Worm (Caenorhabditis elegans) whole organism, L3 larva: ENCODE data around the gene F46C5.10.
A peak's percentile ranks its signal among the peaks of the same experiment; 100 is the strongest.

Experiments
- aly-2 ChIP-seq: fragments of 150-350 bp; optimal IDR thresholded peaks from 2 replicates; lab custom pipeline; 2014; ENCODE audit warnings: missing biosample characterization, missing genetic modification characterization
- ama-1 ChIP-seq: fragments of 150-350 bp; optimal IDR thresholded peaks from 2 replicates; lab custom pipeline; 2018
- ceh-16 ChIP-seq: sonication (generic microtip); optimal IDR thresholded peaks from 2 replicates; lab custom pipeline; 2017; ENCODE audit warnings: missing biosample characterization, missing genetic modification characterization
- ceh-28 ChIP-seq: fragments of 150-350 bp; optimal IDR thresholded peaks from 2 replicates; lab custom pipeline; 2014; ENCODE audit warnings: missing biosample characterization, missing genetic modification reagents, missing genetic modification characterization
- ceh-82 ChIP-seq: fragments of 150-350 bp; optimal IDR thresholded peaks from 2 replicates; lab custom pipeline; 2014; ENCODE audit warnings: missing biosample characterization, missing genetic modification characterization
- daf-12 ChIP-seq: fragments of 150-350 bp; optimal IDR thresholded peaks from 2 replicates; lab custom pipeline; 2014; ENCODE audit warnings: missing biosample characterization, missing genetic modification reagents, missing genetic modification characterization
- egl-27 ChIP-seq: sonication (generic microtip); optimal IDR thresholded peaks from 4 replicates; lab custom pipeline; 2017; ENCODE audit warnings: missing biosample characterization, missing genetic modification reagents, missing genetic modification characterization
- egl-5 ChIP-seq: fragments of 150-350 bp; optimal IDR thresholded peaks from 2 replicates; lab custom pipeline; 2017; ENCODE audit warnings: missing biosample characterization, missing genetic modification reagents, missing genetic modification characterization, inconsistent platforms
- elt-1 ChIP-seq: fragments of 150-350 bp; optimal IDR thresholded peaks from 2 replicates; lab custom pipeline; 2014; ENCODE audit warnings: missing biosample characterization, missing genetic modification characterization
- elt-2 ChIP-seq: sonication (generic microtip); optimal IDR thresholded peaks from 2 replicates; lab custom pipeline; 2016; ENCODE audit warnings: missing genetic modification reagents, mild to moderate bottlenecking, missing genetic modification characterization, missing compliant biosample characterization
- elt-3 ChIP-seq, 3 experiments: fragments of 150-350 bp in 1 of 3; sonication (generic microtip) in 2 of 3; optimal IDR thresholded peaks; 2 replicates in 2 of 3; 4 replicates in 1 of 3; lab custom pipeline; 2014 to 2017; ENCODE audit warnings: missing biosample characterization in 3 of 3, missing genetic modification characterization in 3 of 3
- eor-1 ChIP-seq, 2 experiments: fragments of 150-350 bp; optimal IDR thresholded peaks; 2 replicates each; lab custom pipeline; 2014 to 2018; ENCODE audit warnings: missing biosample characterization in 2 of 2, missing genetic modification characterization in 2 of 2
- fkh-2 ChIP-seq: fragments of 150-350 bp; optimal IDR thresholded peaks from 2 replicates; lab custom pipeline; 2014; ENCODE audit warnings: missing biosample characterization, missing genetic modification reagents, missing genetic modification characterization
- fos-1 ChIP-seq: fragments of 150-350 bp; optimal IDR thresholded peaks from 2 replicates; lab custom pipeline; 2014; ENCODE audit warnings: missing biosample characterization, missing genetic modification characterization
- hmg-11 ChIP-seq: sonication (generic microtip); optimal IDR thresholded peaks from 2 replicates; lab custom pipeline; 2016; ENCODE audit warnings: missing genetic modification characterization, missing compliant biosample characterization
- jun-1 ChIP-seq: fragments of 150-350 bp; optimal IDR thresholded peaks from 2 replicates; lab custom pipeline; 2014; ENCODE audit warnings: missing biosample characterization, missing genetic modification reagents, missing genetic modification characterization
- lin-15B ChIP-seq: fragments of 150-350 bp; optimal IDR thresholded peaks from 2 replicates; lab custom pipeline; 2014; ENCODE audit warnings: missing biosample characterization, missing genetic modification characterization
- lin-39 ChIP-seq: fragments of 150-350 bp; optimal IDR thresholded peaks from 2 replicates; lab custom pipeline; 2018; ENCODE audit warnings: missing biosample characterization, missing genetic modification reagents, missing genetic modification characterization
- mdl-1 ChIP-seq: fragments of 150-350 bp; optimal IDR thresholded peaks from 2 replicates; lab custom pipeline; 2014; ENCODE audit warnings: missing biosample characterization, missing genetic modification characterization
- mml-1 ChIP-seq: fragments of 150-350 bp; sonication (generic microtip); optimal IDR thresholded peaks from 3 replicates; lab custom pipeline; 2014; ENCODE audit warnings: missing biosample characterization, missing genetic modification characterization
- nfya-1 ChIP-seq: sonication (generic microtip); optimal IDR thresholded peaks from 2 replicates; lab custom pipeline; 2017; ENCODE audit warnings: missing genetic modification characterization, mild to moderate bottlenecking, missing compliant biosample characterization, antibody characterized with exemption, moderate library complexity; ENCODE audit not compliant: insufficient read depth
- nhr-12 ChIP-seq: fragments of 150-350 bp; optimal IDR thresholded peaks from 2 replicates; lab custom pipeline; 2014; ENCODE audit warnings: missing biosample characterization, missing genetic modification characterization
- nhr-23 ChIP-seq: fragments of 150-350 bp; optimal IDR thresholded peaks from 2 replicates; lab custom pipeline; 2014; ENCODE audit warnings: missing biosample characterization, missing genetic modification reagents, missing genetic modification characterization
- nhr-237 ChIP-seq: fragments of 150-350 bp; optimal IDR thresholded peaks from 2 replicates; lab custom pipeline; 2014; ENCODE audit warnings: missing biosample characterization, missing genetic modification characterization
- nhr-25 ChIP-seq: sonication (generic microtip); optimal IDR thresholded peaks from 2 replicates; lab custom pipeline; 2017; ENCODE audit warnings: missing biosample characterization, missing genetic modification characterization
- nhr-28 ChIP-seq: fragments of 150-350 bp; optimal IDR thresholded peaks from 2 replicates; lab custom pipeline; 2014; ENCODE audit warnings: missing biosample characterization, missing genetic modification characterization
- nhr-43 ChIP-seq: sonication (generic microtip); optimal IDR thresholded peaks from 2 replicates; lab custom pipeline; 2016; ENCODE audit warnings: mild to moderate bottlenecking, missing genetic modification characterization, missing compliant biosample characterization; ENCODE audit not compliant: poor library complexity, severe bottlenecking
- nhr-67 ChIP-seq: fragments of 150-350 bp; optimal IDR thresholded peaks from 2 replicates; lab custom pipeline; 2014; ENCODE audit warnings: missing biosample characterization, missing genetic modification characterization
- nhr-77 ChIP-seq: fragments of 150-350 bp; optimal IDR thresholded peaks from 2 replicates; lab custom pipeline; 2014; ENCODE audit warnings: missing biosample characterization, missing genetic modification characterization
- pha-4 ChIP-seq: fragments of 150-350 bp; optimal IDR thresholded peaks from 2 replicates; lab custom pipeline; 2014; ENCODE audit warnings: missing biosample characterization, missing genetic modification reagents, missing genetic modification characterization
- pqm-1 ChIP-seq: fragments of 150-350 bp; optimal IDR thresholded peaks from 2 replicates; lab custom pipeline; 2017; ENCODE audit warnings: missing biosample characterization, missing genetic modification characterization, inconsistent platforms
- skn-1 ChIP-seq: fragments of 150-350 bp; optimal IDR thresholded peaks from 2 replicates; lab custom pipeline; 2014; ENCODE audit warnings: missing biosample characterization, missing genetic modification characterization
- tbx-2 ChIP-seq: sonication (generic microtip); optimal IDR thresholded peaks from 2 replicates; lab custom pipeline; 2016; ENCODE audit warnings: mild to moderate bottlenecking, missing genetic modification characterization, missing compliant biosample characterization
- unc-39 ChIP-seq: sonication (generic microtip); optimal IDR thresholded peaks from 4 replicates; lab custom pipeline; 2017; ENCODE audit warnings: missing biosample characterization, missing genetic modification characterization
- unc-62 ChIP-seq: fragments of 150-350 bp; sonication (generic microtip); optimal IDR thresholded peaks from 4 replicates; lab custom pipeline; 2014; ENCODE audit warnings: missing biosample characterization, missing genetic modification reagents, missing genetic modification characterization
- zag-1 ChIP-seq: fragments of 150-350 bp; optimal IDR thresholded peaks from 2 replicates; lab custom pipeline; 2014; ENCODE audit warnings: missing biosample characterization, missing genetic modification characterization
- ztf-4 ChIP-seq: fragments of 150-350 bp; optimal IDR thresholded peaks from 2 replicates; lab custom pipeline; 2014; ENCODE audit warnings: missing biosample characterization, missing genetic modification characterization

F46C5.10 gene

ce11 chrII:8818978-8819896, at the start of gene F46C5.10:
TSS of gene F46C5.10 (minus strand) at chrII:8819028.
- TF ChIP-seq lin-15B (no peak), nhr-28 (tag; lab: Kevin White, UChicago) (peak; percentile 9), nhr-25 (tag; lab: Kevin White, UChicago) (peak; percentile 49), lin-39 (tag; lab: Kevin White, UChicago) (no peak), nhr-43 (tag; lab: Kevin White, UChicago) (peak; percentile 88), nhr-23 (tag; lab: Kevin White, UChicago) (peak; percentile 69)

ce11 chrII:8866844-8867243, 48.0 kb upstream of the F46C5.10 start:
- TF ChIP-seq hmg-11 (tag; lab: Kevin White, UChicago) (no peak), mml-1 (tag; lab: Kevin White, UChicago) (no peak), elt-3 (tag; optimal IDR thresholded peaks at IDR 0.05; lab: Kevin White, UChicago) (no peak), egl-27 (tag; lab: Kevin White, UChicago) (no peak), elt-2 (tag; lab: Kevin White, UChicago) (peak; percentile 83), fos-1 (tag; lab: Kevin White, UChicago) (no peak), pqm-1 (peak; percentile 67), skn-1 (tag; lab: Kevin White, UChicago) (no peak), daf-12 (tag; lab: Kevin White, UChicago) (no peak), jun-1 (tag; lab: Kevin White, UChicago) (peak; percentile 21)

ce11 chrII:8865078-8865477, 46.2 kb upstream of the F46C5.10 start, which contains the start of gene npr-20:
TSS of gene npr-20 (minus strand) at chrII:8865178.
- TF ChIP-seq ceh-82 (no peak), elt-2 (tag; lab: Kevin White, UChicago) (peak; percentile 10)

- TF ChIP-seq elt-1 (tag; lab: Kevin White, UChicago) (no peak), fkh-2 (tag; lab: Kevin White, UChicago) (no peak), eor-1 (tag; optimal IDR thresholded peaks at IDR 0.05; lab: Kevin White, UChicago) (no peak), unc-39 (tag; lab: Kevin White, UChicago) (no peak), nfya-1 (tag; lab: Kevin White, UChicago) (no peak), egl-27 (tag; lab: Kevin White, UChicago) (no peak), elt-3 (tag; optimal IDR thresholded peaks at IDR 0.05; lab: Kevin White, UChicago) (no peak), nhr-77 (tag; lab: Kevin White, UChicago) (no peak), tbx-2 (tag; lab: Kevin White, UChicago) (no peak), ceh-16 (tag; lab: Kevin White, UChicago) (no peak), hmg-11 (tag; lab: Kevin White, UChicago) (no peak), mdl-1 (no peak), unc-62 (GFP tag; lab: Kevin White, UChicago) (no peak), ama-1 (no peak)
These were observed 40.8 kb upstream of the F46C5.10 start, which contains the start of gene snb-6 for ce11 chrII:8859596-8859995. TSS of gene snb-6 (minus strand) at chrII:8859696.

ce11 chrII:8857074-8857473, 38.2 kb upstream of the F46C5.10 start:
- TF ChIP-seq fkh-2 (tag; lab: Kevin White, UChicago) (no peak), nhr-77 (tag; lab: Kevin White, UChicago) (no peak), ama-1 (no peak), egl-5 (tag; lab: Kevin White, UChicago) (no peak), nhr-67 (tag; lab: Kevin White, UChicago) (no peak), ceh-28 (no peak), hmg-11 (tag; lab: Kevin White, UChicago) (no peak), ceh-16 (tag; lab: Kevin White, UChicago) (no peak), mml-1 (tag; lab: Kevin White, UChicago) (no peak), aly-2 (tag; lab: Kevin White, UChicago) (no peak), nhr-12 (tag; lab: Kevin White, UChicago) (no peak), lin-39 (tag; lab: Kevin White, UChicago) (no peak), nhr-237 (tag; lab: Kevin White, UChicago) (no peak), zag-1 (tag; lab: Kevin White, UChicago) (no peak), ceh-82 (no peak), pha-4 (tag; lab: Kevin White, UChicago) (no peak), nhr-25 (tag; lab: Kevin White, UChicago) (no peak), ztf-4 (tag; lab: Kevin White, UChicago) (no peak), pqm-1 (no peak)
